Worm (Caenorhabditis elegans): Measurements from ENCODE around the gene gbf-1.

- TF ChIP-seq fax-1 (tag; optimal IDR thresholded peaks at IDR 0.05) (no peak), ceh-9 (tag; optimal IDR thresholded peaks at IDR 0.05) (no peak), C38D4.7 (GFP tag; optimal IDR thresholded peaks at IDR 0.05) (no peak), sdc-2 (tag; optimal IDR thresholded peaks at IDR 0.05) (no peak), odd-2 (tag; optimal IDR thresholded peaks at IDR 0.05) (no peak), dmd-4 (tag; optimal IDR thresholded peaks at IDR 0.05; ENCODE audit: borderline replicate concordance) (no peak), unc-3 (GFP tag; conservative IDR thresholded peaks at IDR 0.05) (no peak), unc-3 (tag; optimal IDR thresholded peaks at IDR 0.05) (no peak), unc-86 (tag; optimal IDR thresholded peaks at IDR 0.05) (no peak), lin-11 (tag; optimal IDR thresholded peaks at IDR 0.05) (no peak), nhr-11 (tag; optimal IDR thresholded peaks at IDR 0.05) (no peak), hlh-6 (tag; optimal IDR thresholded peaks at IDR 0.05) (no peak), ceh-6 (GFP tag; optimal IDR thresholded peaks at IDR 0.05) (no peak), rnt-1 (tag; optimal IDR thresholded peaks at IDR 0.05) (no peak), pqm-1 (tag; optimal IDR thresholded peaks at IDR 0.05) (no peak)
Measured at ce11 chrIII:11777321-11777720, 3.8 kb upstream of the gbf-1 start, which contains the start of gene mdt-21.
